Comparison of ENCODE assay signal across 1 fruit fly cellular context in the genomic region with DNA sequence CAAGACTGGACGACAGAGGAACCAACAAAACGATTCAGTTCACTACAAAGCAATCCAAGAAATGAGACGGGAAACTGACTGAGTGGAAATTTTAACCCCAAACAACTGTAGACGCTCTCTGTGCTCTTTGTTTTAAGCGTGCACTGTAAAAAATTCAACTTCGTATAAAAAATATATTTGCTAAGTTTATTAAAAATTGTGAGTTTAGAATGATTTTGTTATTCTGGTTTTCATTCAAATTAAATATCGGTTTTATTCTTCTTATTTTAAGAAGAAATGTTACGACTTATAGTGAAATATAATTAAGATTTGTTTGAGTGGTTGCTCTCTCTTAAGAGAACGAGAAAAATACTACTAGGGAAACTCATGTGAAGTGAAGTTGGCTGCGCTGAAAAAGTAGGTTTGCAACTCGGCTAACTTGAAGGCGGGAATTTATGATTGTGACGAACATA.
TF ChIP-seq lines count a peak whose summit lies in the region.

No protein-coding gene starts in this region.

TF ChIP-seq in whole organism, embryonic, 481 proteins besides CTCF, POLR2A, EP300 and RAD21 (continued from another document and continues in another):
- TF ChIP-seq Bteb2 (GFP tag; optimal IDR thresholded peaks at IDR 0.05; lab: Kevin White, UChicago), result peak; percentile 94
- TF ChIP-seq Nf-YB (GFP tag; optimal IDR thresholded peaks at IDR 0.05; lab: Kevin White, UChicago), result peak; percentile 79
- peak; percentile 83 for TF ChIP-seq CG15696 (tag; optimal IDR thresholded peaks at IDR 0.05; lab: Kevin White, UChicago)
- TF ChIP-seq Lhr (GFP tag; optimal IDR thresholded peaks at IDR 0.05; lab: Kevin White, UChicago), result peak; percentile 80
- TF ChIP-seq tup (GFP tag; optimal IDR thresholded peaks at IDR 0.05; lab: Kevin White, UChicago), result peak; percentile 76
- peak; percentile 78 for TF ChIP-seq CG33213 (GFP tag; optimal IDR thresholded peaks at IDR 0.05; lab: Kevin White, UChicago)
- TF ChIP-seq abd-A (tag; optimal IDR thresholded peaks at IDR 0.05; lab: Kevin White, UChicago), result no peak
- TF ChIP-seq pita (GFP tag; optimal IDR thresholded peaks at IDR 0.05; lab: Kevin White, UChicago), result peak; percentile 66
- peak; percentile 97 for TF ChIP-seq dimm (GFP tag; IDR thresholded peaks at IDR 0.05; lab: Robert Waterston, UW)
- TF ChIP-seq Optix (GFP tag; IDR thresholded peaks at IDR 0.05; lab: Robert Waterston, UW), result peak; percentile 69; the same call in 1 of the 3 replicates
- TF ChIP-seq kay (GFP tag; optimal IDR thresholded peaks at IDR 0.05; lab: Kevin White, UChicago), result peak; percentile 92
- TF ChIP-seq CG12236 (GFP tag; optimal IDR thresholded peaks at IDR 0.05; lab: Kevin White, UChicago), result peak; percentile 93
- no peak for TF ChIP-seq Sin3A (optimal IDR thresholded peaks at IDR 0.05; lab: Kevin White, UChicago)
- TF ChIP-seq Nf-YC (tag; optimal IDR thresholded peaks at IDR 0.05; lab: Kevin White, UChicago), result peak; percentile 71
- peak; percentile 74 for TF ChIP-seq emc (GFP tag; optimal IDR thresholded peaks at IDR 0.05; lab: Kevin White, UChicago)
- peak; percentile 76 for TF ChIP-seq sd (tag; optimal IDR thresholded peaks at IDR 0.05; lab: Kevin White, UChicago)
- peak; percentile 78 for TF ChIP-seq CG6765 (GFP tag; optimal IDR thresholded peaks at IDR 0.05; lab: Kevin White, UChicago)
- peak; percentile 93 for TF ChIP-seq phol (tag; optimal IDR thresholded peaks at IDR 0.05; lab: Kevin White, UChicago)
- peak; percentile 97 for TF ChIP-seq ttk (GFP tag; IDR thresholded peaks at IDR 0.05; lab: Robert Waterston, UW)
- peak; percentile 81 for TF ChIP-seq Hmx (GFP tag; optimal IDR thresholded peaks at IDR 0.05; lab: Kevin White, UChicago)
- peak; percentile 78 for TF ChIP-seq Taf1 (GFP tag; IDR thresholded peaks at IDR 0.05; lab: Robert Waterston, UW)
- TF ChIP-seq Deaf1 (tag; optimal IDR thresholded peaks at IDR 0.05; lab: Kevin White, UChicago), result peak; percentile 77
- TF ChIP-seq CG10543 (GFP tag; optimal IDR thresholded peaks at IDR 0.05; lab: Kevin White, UChicago), result peak; percentile 67
- TF ChIP-seq Abd-B (GFP tag; optimal IDR thresholded peaks at IDR 0.05; lab: Kevin White, UChicago), result peak; percentile 86
- peak; percentile 70 for TF ChIP-seq odd (GFP tag; optimal IDR thresholded peaks at IDR 0.05; lab: Kevin White, UChicago)
- peak; percentile 91 for TF ChIP-seq CG31224 (GFP tag; IDR thresholded peaks at IDR 0.05; lab: Robert Waterston, UW)
- TF ChIP-seq CG3847 (GFP tag; IDR thresholded peaks at IDR 0.05; lab: Robert Waterston, UW), result peak; percentile 96
- peak; percentile 92 for TF ChIP-seq CG11696 (GFP tag; IDR thresholded peaks at IDR 0.05; lab: Robert Waterston, UW)
- TF ChIP-seq fu2 (GFP tag; optimal IDR thresholded peaks at IDR 0.05; lab: Kevin White, UChicago), result peak; percentile 84
- TF ChIP-seq pnt (GFP tag; optimal IDR thresholded peaks at IDR 0.05; lab: Kevin White, UChicago), result peak; percentile 96
- TF ChIP-seq oc (tag; optimal IDR thresholded peaks at IDR 0.05; lab: Kevin White, UChicago), result peak; percentile 93
- peak; percentile 93 for TF ChIP-seq chn (GFP tag; optimal IDR thresholded peaks at IDR 0.05; lab: Kevin White, UChicago)
- TF ChIP-seq CG8359 (GFP tag; optimal IDR thresholded peaks at IDR 0.05; lab: Kevin White, UChicago; ENCODE audit: borderline replicate concordance), result peak; percentile 68
- peak; percentile 66 for TF ChIP-seq CG8281 (tag; optimal IDR thresholded peaks at IDR 0.05; lab: Kevin White, UChicago)
- no peak for TF ChIP-seq CG34224 (GFP tag; IDR thresholded peaks at IDR 0.05; lab: Robert Waterston, UW; ENCODE audit: partially characterized antibody)
- TF ChIP-seq Kr (GFP tag; optimal IDR thresholded peaks at IDR 0.05; lab: Kevin White, UChicago), result peak; percentile 57
- no peak for TF ChIP-seq CG7963 (GFP tag; IDR thresholded peaks at IDR 0.05; lab: Robert Waterston, UW; ENCODE audit: partially characterized antibody)
- peak; percentile 68 for TF ChIP-seq Fer2 (tag; optimal IDR thresholded peaks at IDR 0.05; lab: Kevin White, UChicago)
- no peak; the same call in 1 of the 2 replicates for TF ChIP-seq unc-4 (GFP tag; IDR thresholded peaks at IDR 0.05; lab: Robert Waterston, UW; ENCODE audit: partially characterized antibody)
- TF ChIP-seq CG13296 (GFP tag; optimal IDR thresholded peaks at IDR 0.05; lab: Kevin White, UChicago), result peak; percentile 84
- TF ChIP-seq CG12219 (GFP tag; optimal IDR thresholded peaks at IDR 0.05; lab: Kevin White, UChicago), result peak; percentile 93
- TF ChIP-seq CG4282 (GFP tag; optimal IDR thresholded peaks at IDR 0.05; lab: Kevin White, UChicago), result peak; percentile 78
- peak; percentile 97 for TF ChIP-seq Drgx (GFP tag; IDR thresholded peaks at IDR 0.05; lab: Robert Waterston, UW)
- TF ChIP-seq trh (GFP tag; optimal IDR thresholded peaks at IDR 0.05; lab: Kevin White, UChicago), result peak; percentile 95
- peak; percentile 95 for TF ChIP-seq CG11093 (GFP tag; IDR thresholded peaks at IDR 0.05; lab: Robert Waterston, UW)
- TF ChIP-seq pum (GFP tag; optimal IDR thresholded peaks at IDR 0.05; lab: Kevin White, UChicago), result peak; percentile 93
- TF ChIP-seq CG6854 (GFP tag; optimal IDR thresholded peaks at IDR 0.05; lab: Kevin White, UChicago), result peak; percentile 83
- peak; percentile 95 for TF ChIP-seq fd96Cb (tag; optimal IDR thresholded peaks at IDR 0.05; lab: Kevin White, UChicago)
- no peak for TF ChIP-seq sc (optimal IDR thresholded peaks at IDR 0.05; lab: Kevin White, UChicago)
- peak; percentile 88 for TF ChIP-seq sc (GFP tag; optimal IDR thresholded peaks at IDR 0.05; lab: Kevin White, UChicago)
- TF ChIP-seq Mes4 (GFP tag; optimal IDR thresholded peaks at IDR 0.05; lab: Kevin White, UChicago), result peak; percentile 90
- TF ChIP-seq CG10462 (GFP tag; optimal IDR thresholded peaks at IDR 0.05; lab: Kevin White, UChicago), result peak; percentile 97
- TF ChIP-seq CG2116 (GFP tag; optimal IDR thresholded peaks at IDR 0.05; lab: Kevin White, UChicago), result peak; percentile 80
- TF ChIP-seq CG5180 (GFP tag; optimal IDR thresholded peaks at IDR 0.05; lab: Kevin White, UChicago), result peak; percentile 69
- TF ChIP-seq NFAT (GFP tag; IDR thresholded peaks at IDR 0.05; lab: Robert Waterston, UW), result peak; percentile 90
- peak; percentile 94 for TF ChIP-seq CG14710 (tag; optimal IDR thresholded peaks at IDR 0.05; lab: Kevin White, UChicago)
- TF ChIP-seq Aef1 (GFP tag; IDR thresholded peaks at IDR 0.05; lab: Robert Waterston, UW), result peak; percentile 98
- TF ChIP-seq pan (optimal IDR thresholded peaks at IDR 0.05; lab: Kevin White, UChicago), result no peak
- TF ChIP-seq pan (GFP tag; optimal IDR thresholded peaks at IDR 0.05 in 1 of 2, IDR thresholded peaks at IDR 0.05 in 1 of 2), result peak in 1 of 2 experiments; percentile 99
- TF ChIP-seq tin (GFP tag; optimal IDR thresholded peaks at IDR 0.05; lab: Kevin White, UChicago), result peak; percentile 93
- TF ChIP-seq hkb (optimal IDR thresholded peaks at IDR 0.05; lab: Kevin White, UChicago), result no peak
- peak; percentile 100 for TF ChIP-seq hkb (GFP tag; IDR thresholded peaks at IDR 0.05; lab: Robert Waterston, UW)
- no peak for TF ChIP-seq usp (GFP tag; optimal IDR thresholded peaks at IDR 0.05; lab: Kevin White, UChicago)
- peak; percentile 95 for TF ChIP-seq CG18599 (GFP tag; optimal IDR thresholded peaks at IDR 0.05; lab: Kevin White, UChicago)
- TF ChIP-seq CG43689 (GFP tag; IDR thresholded peaks at IDR 0.05; lab: Robert Waterston, UW), result peak; percentile 94
- TF ChIP-seq D (optimal IDR thresholded peaks at IDR 0.05; lab: Kevin White, UChicago), result no peak
- peak; percentile 90 for TF ChIP-seq D (GFP tag; optimal IDR thresholded peaks at IDR 0.05; lab: Kevin White, UChicago)
- TF ChIP-seq H15 (GFP tag; IDR thresholded peaks at IDR 0.05; lab: Robert Waterston, UW), result peak; percentile 98
- peak; percentile 97 for TF ChIP-seq zf30C (GFP tag; optimal IDR thresholded peaks at IDR 0.05; lab: Kevin White, UChicago)
- TF ChIP-seq CG13123 (GFP tag; optimal IDR thresholded peaks at IDR 0.05; lab: Kevin White, UChicago), result peak; percentile 99
- TF ChIP-seq Fer1 (GFP tag; optimal IDR thresholded peaks at IDR 0.05; lab: Kevin White, UChicago), result peak; percentile 87
- TF ChIP-seq croc (GFP tag; conservative IDR thresholded peaks at IDR 0.05; lab: Robert Waterston, UW), result peak; percentile 96
- TF ChIP-seq rib (GFP tag; IDR thresholded peaks at IDR 0.05; lab: Robert Waterston, UW), result peak; percentile 93
- TF ChIP-seq dpn (GFP tag; optimal IDR thresholded peaks at IDR 0.05; lab: Kevin White, UChicago), result peak; percentile 91 to 97
- TF ChIP-seq seq (GFP tag; IDR thresholded peaks at IDR 0.05; lab: Robert Waterston, UW), result peak; percentile 99
- peak; percentile 23 for TF ChIP-seq CG17186 (GFP tag; optimal IDR thresholded peaks at IDR 0.05; lab: Kevin White, UChicago)
- peak; percentile 91 for TF ChIP-seq Oli (tag; optimal IDR thresholded peaks at IDR 0.05; lab: Kevin White, UChicago)
- peak; percentile 85 for TF ChIP-seq Usf (GFP tag; optimal IDR thresholded peaks at IDR 0.05; lab: Kevin White, UChicago)
- peak; percentile 70 for TF ChIP-seq wek (GFP tag; optimal IDR thresholded peaks at IDR 0.05; lab: Kevin White, UChicago)
- TF ChIP-seq gt (GFP tag; IDR thresholded peaks at IDR 0.05; lab: Robert Waterston, UW), result peak; percentile 87
- peak; percentile 93 for TF ChIP-seq danr (GFP tag; IDR thresholded peaks at IDR 0.05; lab: Robert Waterston, UW)
- TF ChIP-seq ci (GFP tag; IDR thresholded peaks at IDR 0.05; lab: Robert Waterston, UW), result peak; percentile 98
- TF ChIP-seq Lim3 (GFP tag; IDR thresholded peaks at IDR 0.05; lab: Robert Waterston, UW), result peak; percentile 88; the same call in 1 of the 2 replicates
- TF ChIP-seq bsh (GFP tag; optimal IDR thresholded peaks at IDR 0.05; lab: Kevin White, UChicago), result peak; percentile 69 to 98
- TF ChIP-seq Sox102F (GFP tag; optimal IDR thresholded peaks at IDR 0.05; lab: Kevin White, UChicago), result peak; percentile 99
- peak; percentile 60 for TF ChIP-seq CG10431 (GFP tag; optimal IDR thresholded peaks at IDR 0.05; lab: Kevin White, UChicago)
- peak; percentile 84 for TF ChIP-seq CG4854 (GFP tag; optimal IDR thresholded peaks at IDR 0.05; lab: Kevin White, UChicago)
- TF ChIP-seq CG13424 (tag; optimal IDR thresholded peaks at IDR 0.05; lab: Kevin White, UChicago), result peak; percentile 90
- peak; percentile 98 for TF ChIP-seq Camta (GFP tag; optimal IDR thresholded peaks at IDR 0.05; lab: Kevin White, UChicago)
- peak; percentile 93 for TF ChIP-seq fd102C (GFP tag; optimal IDR thresholded peaks at IDR 0.05; lab: Kevin White, UChicago)
- TF ChIP-seq D19A (tag; optimal IDR thresholded peaks at IDR 0.05; lab: Kevin White, UChicago), result peak; percentile 96
- peak; percentile 59 for TF ChIP-seq CG6654 (GFP tag; optimal IDR thresholded peaks at IDR 0.05; lab: Kevin White, UChicago)
- no peak; the same call in 1 of the 3 replicates for TF ChIP-seq sr (GFP tag; IDR thresholded peaks at IDR 0.05; lab: Robert Waterston, UW)
- peak; percentile 91 for TF ChIP-seq ind (GFP tag; optimal IDR thresholded peaks at IDR 0.05; lab: Kevin White, UChicago)
- peak; percentile 86 for TF ChIP-seq nau (GFP tag; optimal IDR thresholded peaks at IDR 0.05; lab: Kevin White, UChicago)
- TF ChIP-seq CG16815 (GFP tag; optimal IDR thresholded peaks at IDR 0.05; lab: Kevin White, UChicago), result peak; percentile 94
- peak; percentile 93 for TF ChIP-seq Hr3 (GFP tag; optimal IDR thresholded peaks at IDR 0.05; lab: Kevin White, UChicago)
- peak; percentile 68 for TF ChIP-seq gro (GFP tag; optimal IDR thresholded peaks at IDR 0.05; lab: Kevin White, UChicago)
- peak; percentile 89 for TF ChIP-seq CG2875 (GFP tag; optimal IDR thresholded peaks at IDR 0.05; lab: Kevin White, UChicago)
- TF ChIP-seq CG17328 (GFP tag; IDR thresholded peaks at IDR 0.05; lab: Robert Waterston, UW), result peak; percentile 99
- TF ChIP-seq Gug (GFP tag; IDR thresholded peaks at IDR 0.05; lab: Robert Waterston, UW), result peak; percentile 91
- peak; percentile 89 for TF ChIP-seq Asciz (GFP tag; optimal IDR thresholded peaks at IDR 0.05; lab: Kevin White, UChicago)
- peak; percentile 72 for TF ChIP-seq CG17802 (tag; optimal IDR thresholded peaks at IDR 0.05; lab: Kevin White, UChicago)
- TF ChIP-seq CG13894 (tag; optimal IDR thresholded peaks at IDR 0.05; lab: Kevin White, UChicago), result no peak
- peak; percentile 96 for TF ChIP-seq Ets97D (GFP tag; optimal IDR thresholded peaks at IDR 0.05; lab: Kevin White, UChicago)
- TF ChIP-seq CG9609 (GFP tag; optimal IDR thresholded peaks at IDR 0.05; lab: Kevin White, UChicago), result peak; percentile 86
- peak; percentile 96 for TF ChIP-seq CG30403 (GFP tag; optimal IDR thresholded peaks at IDR 0.05; lab: Kevin White, UChicago)
- peak; percentile 98 for TF ChIP-seq CG32772 (GFP tag; IDR thresholded peaks at IDR 0.05; lab: Robert Waterston, UW)
- TF ChIP-seq br (optimal IDR thresholded peaks at IDR 0.05; lab: Kevin White, UChicago), result no peak
- TF ChIP-seq otp (GFP tag; IDR thresholded peaks at IDR 0.05; lab: Robert Waterston, UW), result peak; percentile 97
- peak; percentile 91 for TF ChIP-seq gsb (GFP tag; IDR thresholded peaks at IDR 0.05; lab: Robert Waterston, UW)
- TF ChIP-seq al (GFP tag; IDR thresholded peaks at IDR 0.05; lab: Robert Waterston, UW), result peak; percentile 93
- TF ChIP-seq CG10274 (GFP tag; optimal IDR thresholded peaks at IDR 0.05; lab: Kevin White, UChicago), result peak; percentile 44
- TF ChIP-seq tio (GFP tag; optimal IDR thresholded peaks at IDR 0.05; lab: Kevin White, UChicago), result peak; percentile 92
- peak; percentile 59 for TF ChIP-seq ftz-f1 (GFP tag; optimal IDR thresholded peaks at IDR 0.05; lab: Kevin White, UChicago)
- no peak for TF ChIP-seq HLH4C (GFP tag; IDR thresholded peaks at IDR 0.05; lab: Robert Waterston, UW; ENCODE audit: partially characterized antibody)
- TF ChIP-seq CG18619 (GFP tag; optimal IDR thresholded peaks at IDR 0.05; lab: Kevin White, UChicago), result peak; percentile 92
- peak; percentile 99 for TF ChIP-seq dmrt11E (tag; optimal IDR thresholded peaks at IDR 0.05; lab: Kevin White, UChicago)
- TF ChIP-seq ems (GFP tag; optimal IDR thresholded peaks at IDR 0.05; lab: Kevin White, UChicago), result peak; percentile 90
- peak; percentile 3 for TF ChIP-seq CG15479 (GFP tag; optimal IDR thresholded peaks at IDR 0.05; lab: Kevin White, UChicago)
- peak; percentile 97 for TF ChIP-seq CG4730 (GFP tag; IDR thresholded peaks at IDR 0.05; lab: Robert Waterston, UW)
- peak; percentile 91 for TF ChIP-seq CG7987 (GFP tag; optimal IDR thresholded peaks at IDR 0.05; lab: Kevin White, UChicago)
- TF ChIP-seq Doc3 (GFP tag; IDR thresholded peaks at IDR 0.05; lab: Robert Waterston, UW; ENCODE audit: partially characterized antibody), result no peak
- peak; percentile 90 for TF ChIP-seq GATAe (GFP tag; conservative IDR thresholded peaks at IDR 0.05; lab: Robert Waterston, UW)
- peak; percentile 94 for TF ChIP-seq Dp (GFP tag; optimal IDR thresholded peaks at IDR 0.05; lab: Kevin White, UChicago)
- peak; percentile 75 for TF ChIP-seq shn (GFP tag; optimal IDR thresholded peaks at IDR 0.05; lab: Kevin White, UChicago)
